Fruit fly (Drosophila melanogaster) whole organism, embryonic: ENCODE data around the gene CG6465.
A peak's percentile ranks its signal among the peaks of the same experiment; 100 is the strongest.

Experiments
- Ada2b ChIP-seq: fragments of 200-800 bp; sonication (Bioruptor generic); IDR thresholded peaks from 2 replicates; pipeline ENCODE4 v1.3.6; 2022; ENCODE audit warnings: missing biosample characterization, missing genetic modification characterization
- Asciz ChIP-seq: fragments of 200-800 bp; sonication (Bioruptor generic); optimal IDR thresholded peaks from 2 replicates; lab custom pipeline; 2017; ENCODE audit warnings: missing biosample characterization, mild to moderate bottlenecking, missing genetic modification characterization, missing genetic modification reagents
- Awh ChIP-seq: fragments of 200-800 bp; sonication (Bioruptor generic); IDR thresholded peaks from 2 replicates; pipeline ENCODE4, ENCODE4 v1.3.6; 2022; ENCODE audit warnings: missing biosample characterization, missing genetic modification characterization
- BtbVII ChIP-seq: fragments of 200-800 bp; sonication (Bioruptor generic); optimal IDR thresholded peaks from 3 replicates; lab custom pipeline; 2017; ENCODE audit warnings: missing biosample characterization, mild to moderate bottlenecking, missing genetic modification characterization
- CG1024 ChIP-seq: fragments of 200-800 bp; sonication (Bioruptor generic); IDR thresholded peaks from 2 replicates; pipeline ENCODE4 v1.3.6; 2022; ENCODE audit warnings: missing biosample characterization, missing genetic modification characterization
- CG10267 ChIP-seq: fragments of 200-800 bp; sonication (Bioruptor generic); optimal IDR thresholded peaks from 2 replicates; lab custom pipeline; 2018; ENCODE audit warnings: missing biosample characterization, mild to moderate bottlenecking, missing genetic modification characterization, moderate library complexity
- CG10321 ChIP-seq: fragments of 200-800 bp; sonication (Bioruptor generic); IDR thresholded peaks from 2 replicates; pipeline ENCODE4 v1.3.6; 2022; ENCODE audit warnings: missing biosample characterization, missing genetic modification characterization
- CG10654 ChIP-seq: fragments of 200-800 bp; sonication (Bioruptor generic); optimal IDR thresholded peaks from 2 replicates; lab custom pipeline; 2016; ENCODE audit warnings: missing biosample characterization, missing genetic modification characterization
- CG12104 ChIP-seq: fragments of 200-800 bp; sonication (Bioruptor generic); optimal IDR thresholded peaks from 3 replicates; lab custom pipeline; 2016; ENCODE audit warnings: missing biosample characterization, missing genetic modification characterization
- CG14014 ChIP-seq: fragments of 200-800 bp; sonication (Bioruptor generic); IDR thresholded peaks from 2 replicates; pipeline ENCODE4 v1.3.6; 2022; ENCODE audit warnings: missing biosample characterization, missing genetic modification characterization
- CG15601 ChIP-seq: fragments of 200-800 bp; sonication (Bioruptor generic); optimal IDR thresholded peaks from 3 replicates; lab custom pipeline; 2019; ENCODE audit warnings: missing biosample characterization, mild to moderate bottlenecking, missing genetic modification characterization, moderate library complexity
- CG1603 ChIP-seq: fragments of 200-800 bp; sonication (Bioruptor generic); optimal IDR thresholded peaks from 2 replicates; lab custom pipeline; 2019; ENCODE audit warnings: missing biosample characterization, mild to moderate bottlenecking, missing genetic modification characterization, moderate library complexity
- CG16779 ChIP-seq: fragments of 200-800 bp; sonication (Bioruptor generic); IDR thresholded peaks from 2 replicates; pipeline ENCODE4 v1.3.6; 2022; ENCODE audit warnings: missing biosample characterization, missing genetic modification characterization
- CG18764 ChIP-seq: fragments of 200-800 bp; sonication (Bioruptor generic); optimal IDR thresholded peaks from 3 replicates; lab custom pipeline; 2016; ENCODE audit warnings: missing biosample characterization, missing genetic modification characterization
- CG31224 ChIP-seq: fragments of 200-800 bp; sonication (Bioruptor generic); IDR thresholded peaks from 2 replicates; pipeline ENCODE4 v1.3.6; 2022; ENCODE audit warnings: missing biosample characterization, missing genetic modification characterization
- CG32532 ChIP-seq: fragments of 200-800 bp; sonication (Bioruptor generic); IDR thresholded peaks from 2 replicates; pipeline ENCODE4 v1.3.6; 2022; ENCODE audit warnings: missing biosample characterization, missing genetic modification characterization
- CG33557 ChIP-seq: fragments of 200-800 bp; sonication (Bioruptor generic); optimal IDR thresholded peaks from 2 replicates; lab custom pipeline; 2019; ENCODE audit warnings: missing biosample characterization, mild to moderate bottlenecking, missing genetic modification characterization, moderate library complexity
- CG3407 ChIP-seq: fragments of 200-800 bp; sonication (Bioruptor generic); optimal IDR thresholded peaks from 2 replicates; lab custom pipeline; 2018; ENCODE audit warnings: missing biosample characterization, mild to moderate bottlenecking, missing genetic modification characterization
- CG5245 ChIP-seq: fragments of 200-800 bp; sonication (Bioruptor generic); optimal IDR thresholded peaks from 3 replicates; lab custom pipeline; 2016; ENCODE audit warnings: missing biosample characterization, missing genetic modification characterization
- CG6272 ChIP-seq: fragments of 200-800 bp; sonication (Bioruptor generic); IDR thresholded peaks from 2 replicates; pipeline ENCODE4 v1.3.6; 2022; ENCODE audit warnings: missing biosample characterization, missing genetic modification characterization
- CG6765 ChIP-seq: fragments of 200-800 bp; sonication (Bioruptor generic); optimal IDR thresholded peaks from 3 replicates; lab custom pipeline; 2017; ENCODE audit warnings: missing biosample characterization, mild to moderate bottlenecking, missing genetic modification characterization
- Chrac-16 ChIP-seq: fragments of 200-800 bp; sonication (Bioruptor generic); optimal IDR thresholded peaks from 3 replicates; lab custom pipeline; 2016; ENCODE audit warnings: missing biosample characterization, missing genetic modification characterization
- Dek ChIP-seq: fragments of 200-800 bp; sonication (Bioruptor generic); optimal IDR thresholded peaks from 3 replicates; lab custom pipeline; 2019; ENCODE audit warnings: missing biosample characterization, mild to moderate bottlenecking, missing genetic modification characterization, moderate library complexity
- Ets65A ChIP-seq: fragments of 200-800 bp; sonication (Bioruptor generic); peaks from one replicate; lab custom pipeline; 2016; ENCODE audit warnings: missing biosample characterization, missing genetic modification characterization
- Fer2 ChIP-seq: fragments of 200-800 bp; sonication (Bioruptor generic); optimal IDR thresholded peaks from 2 replicates; lab custom pipeline; 2018; ENCODE audit warnings: missing biosample characterization, mild to moderate bottlenecking, missing genetic modification characterization, moderate library complexity
- GATAe ChIP-seq: fragments of 200-800 bp; sonication (Bioruptor generic); conservative IDR thresholded peaks from 2 replicates; pipeline ENCODE4 v1.3.6; 2022; ENCODE audit warnings: missing biosample characterization, missing genetic modification characterization
- Gsc ChIP-seq: fragments of 200-800 bp; sonication (Bioruptor generic); IDR thresholded peaks from 2 replicates; pipeline ENCODE4 v1.3.6; 2022; ENCODE audit warnings: missing biosample characterization, missing genetic modification characterization
- Gug ChIP-seq: fragments of 200-800 bp; sonication (Bioruptor generic); IDR thresholded peaks from 4 replicates; pipeline ENCODE4 v1.3.6; 2022; ENCODE audit warnings: missing biosample characterization, missing genetic modification characterization
- H2.0 ChIP-seq: fragments of 200-800 bp; sonication (Bioruptor generic); IDR thresholded peaks from 2 replicates; pipeline ENCODE4 v1.3.6; 2022; ENCODE audit warnings: missing biosample characterization, missing genetic modification characterization
- Hr3 ChIP-seq: fragments of 200-800 bp; sonication (Bioruptor generic); optimal IDR thresholded peaks from 3 replicates; lab custom pipeline; 2016; ENCODE audit warnings: missing biosample characterization, missing genetic modification characterization
- Myb ChIP-seq: fragments of 200-800 bp; sonication (Bioruptor generic); optimal IDR thresholded peaks from 2 replicates; lab custom pipeline; 2016; ENCODE audit warnings: missing biosample characterization, missing genetic modification characterization
- Nf-YA ChIP-seq: fragments of 200-800 bp; sonication (Bioruptor generic); IDR thresholded peaks from 2 replicates; pipeline ENCODE4 v1.3.6; 2022; ENCODE audit warnings: missing biosample characterization, missing genetic modification characterization
- Side ChIP-seq: fragments of 200-800 bp; sonication (Bioruptor generic); optimal IDR thresholded peaks from 2 replicates; lab custom pipeline; 2016; ENCODE audit warnings: missing biosample characterization, missing genetic modification characterization
- Sry-δ ChIP-seq: fragments of 200-800 bp; sonication (Bioruptor generic); optimal IDR thresholded peaks from 2 replicates; lab custom pipeline; 2016; ENCODE audit warnings: missing biosample characterization, missing genetic modification characterization
- crol ChIP-seq: fragments of 200-800 bp; sonication (Bioruptor generic); IDR thresholded peaks from 2 replicates; pipeline ENCODE4 v1.3.6; 2022; ENCODE audit warnings: missing biosample characterization, missing genetic modification characterization
- fd102C ChIP-seq: fragments of 200-800 bp; sonication (Bioruptor generic); optimal IDR thresholded peaks from 2 replicates; lab custom pipeline; 2018; ENCODE audit warnings: missing biosample characterization, mild to moderate bottlenecking, missing genetic modification characterization, moderate library complexity
- gcm ChIP-seq: fragments of 200-800 bp; sonication (Bioruptor generic); optimal IDR thresholded peaks from 2 replicates; lab custom pipeline; 2019; ENCODE audit warnings: missing biosample characterization, mild to moderate bottlenecking, missing genetic modification characterization, moderate library complexity
- gcm2 ChIP-seq: fragments of 200-800 bp; sonication (Bioruptor generic); optimal IDR thresholded peaks from 2 replicates; lab custom pipeline; 2016; ENCODE audit warnings: missing biosample characterization, missing genetic modification characterization
- hkb ChIP-seq, 2 experiments: fragments of 200-800 bp in 1 of 2; fragments of >200 bp in 1 of 2; sonication (Bioruptor generic) in 1 of 2; IDR thresholded peaks in 1 of 2; optimal IDR thresholded peaks in 1 of 2; 2 replicates each; pipeline versions ENCODE4 v1.3.6 to Lab custom; 2017 to 2022; ENCODE audit warnings: missing biosample characterization in 1 of 2, missing genetic modification characterization in 1 of 2
- ind ChIP-seq: fragments of 200-800 bp; sonication (Bioruptor generic); optimal IDR thresholded peaks from 3 replicates; lab custom pipeline; 2016; ENCODE audit warnings: missing biosample characterization, missing genetic modification characterization
- lbe ChIP-seq: fragments of 200-800 bp; sonication (Bioruptor generic); optimal IDR thresholded peaks from 2 replicates; lab custom pipeline; 2016; ENCODE audit warnings: missing biosample characterization, mild to moderate bottlenecking, missing genetic modification characterization
- lilli ChIP-seq: fragments of 200-800 bp; sonication (Bioruptor generic); optimal IDR thresholded peaks from 3 replicates; lab custom pipeline; 2016; ENCODE audit warnings: missing biosample characterization, missing genetic modification characterization
- mirr ChIP-seq: fragments of 200-800 bp; sonication (Bioruptor generic); optimal IDR thresholded peaks from 3 replicates; lab custom pipeline; 2018; ENCODE audit warnings: missing biosample characterization, mild to moderate bottlenecking, missing genetic modification characterization
- onecut ChIP-seq: fragments of 200-800 bp; sonication (Bioruptor generic); IDR thresholded peaks from 2 replicates; pipeline ENCODE4 v1.3.6; 2022; ENCODE audit warnings: missing biosample characterization, missing genetic modification characterization
- psq ChIP-seq: fragments of 200-800 bp; sonication (Bioruptor generic); optimal IDR thresholded peaks from 2 replicates; lab custom pipeline; 2017; ENCODE audit warnings: missing biosample characterization, missing genetic modification characterization
- pum ChIP-seq: fragments of 200-800 bp; sonication (Bioruptor generic); optimal IDR thresholded peaks from 2 replicates; lab custom pipeline; 2016; ENCODE audit warnings: missing biosample characterization, missing genetic modification characterization
- sc ChIP-seq, 3 experiments: fragments of >200 bp in 2 of 3; fragments of 200-800 bp in 1 of 3; sonication (Bioruptor generic) in 1 of 3; optimal IDR thresholded peaks; 2 replicates in 2 of 3; 3 replicates in 1 of 3; lab custom pipeline; 2017; ENCODE audit warnings: mild to moderate bottlenecking in 1 of 3, missing biosample characterization in 1 of 3, missing genetic modification characterization in 1 of 3, missing genetic modification reagents in 1 of 3
- sima ChIP-seq: fragments of 200-800 bp; sonication (Bioruptor generic); optimal IDR thresholded peaks from 2 replicates; lab custom pipeline; 2016; ENCODE audit warnings: missing biosample characterization, missing genetic modification characterization
- slp2 ChIP-seq: fragments of 200-800 bp; sonication (Bioruptor generic); optimal IDR thresholded peaks from 2 replicates; lab custom pipeline; 2016; ENCODE audit warnings: missing biosample characterization, missing genetic modification characterization
- unc-4 ChIP-seq: fragments of 200-800 bp; sonication (Bioruptor generic); IDR thresholded peaks from 2 replicates; pipeline ENCODE4 v1.3.6; 2022; ENCODE audit warnings: missing biosample characterization, missing genetic modification characterization; ENCODE audit not compliant: partially characterized antibody
- wek ChIP-seq: fragments of 200-800 bp; sonication (Bioruptor generic); optimal IDR thresholded peaks from 3 replicates; lab custom pipeline; 2018; ENCODE audit warnings: missing biosample characterization, mild to moderate bottlenecking, missing genetic modification characterization, moderate library complexity
- zfh1 ChIP-seq: fragments of 200-800 bp; sonication (Bioruptor generic); IDR thresholded peaks from 3 replicates; pipeline ENCODE4 v1.3.6; 2022; ENCODE audit warnings: missing biosample characterization, missing genetic modification characterization

Gene CG6465

DNA sequence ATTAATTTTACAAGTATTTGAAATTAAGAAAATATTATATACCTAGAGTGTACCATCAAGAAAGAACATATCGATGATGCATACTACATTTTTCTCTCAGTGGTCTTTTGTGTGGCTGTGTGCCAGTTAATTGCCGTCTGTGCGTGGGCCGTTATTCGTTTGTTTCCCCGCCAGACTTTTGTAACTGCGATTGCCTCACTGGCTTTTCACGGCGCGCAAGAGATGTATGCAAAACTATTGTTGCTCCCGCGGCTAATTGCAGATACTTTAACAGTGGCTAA lies 4.6 kb upstream of the CG6465 start (continued):
- no peak for TF ChIP-seq CG18764 (GFP tag; lab: Kevin White, UChicago)
- TF ChIP-seq Dek (tag; lab: Kevin White, UChicago) = peak; percentile 1
- TF ChIP-seq gcm (GFP tag; lab: Kevin White, UChicago) = no peak
- no peak for TF ChIP-seq unc-4
- TF ChIP-seq CG10267 (tag; lab: Kevin White, UChicago) = no peak
- peak; percentile 28 for TF ChIP-seq fd102C (GFP tag; lab: Kevin White, UChicago)
- peak; percentile 80 for TF ChIP-seq CG32532
- TF ChIP-seq Side (GFP tag; lab: Kevin White, UChicago) = no peak
- no peak for TF ChIP-seq hkb (optimal IDR thresholded peaks at IDR 0.05; lab: Kevin White, UChicago)
- peak; percentile 66 for TF ChIP-seq hkb (GFP tag; IDR thresholded peaks at IDR 0.05; lab: Robert Waterston, UW)
- peak; percentile 17; the same call in 1 of the 2 replicates for TF ChIP-seq CG1024
- no peak for TF ChIP-seq pum (GFP tag; lab: Kevin White, UChicago)
- no peak for TF ChIP-seq slp2
- TF ChIP-seq Fer2 (tag; lab: Kevin White, UChicago) = no peak
- no peak for TF ChIP-seq Asciz (GFP tag; lab: Kevin White, UChicago)
- TF ChIP-seq CG31224 (GFP tag; lab: Robert Waterston, UW) = 0 out of 2 replicates have a peak, but pooled peaks have one; percentile 19
- TF ChIP-seq CG5245 (GFP tag; lab: Kevin White, UChicago) = peak; percentile 61
- peak; percentile 77 for TF ChIP-seq zfh1
- TF ChIP-seq onecut = peak; percentile 2; the same call in 1 of the 2 replicates
- TF ChIP-seq H2.0 (GFP tag; lab: Robert Waterston, UW) = peak; percentile 46; the same call in 1 of the 2 replicates
- no peak for TF ChIP-seq sima (GFP tag; lab: Kevin White, UChicago)
- TF ChIP-seq CG1603 = peak; percentile 62
- no peak for TF ChIP-seq Gsc (GFP tag; lab: Robert Waterston, UW)
- no peak for TF ChIP-seq Ets65A (GFP tag; lab: Kevin White, UChicago)
- no peak for TF ChIP-seq psq
- TF ChIP-seq CG12104 (GFP tag; lab: Kevin White, UChicago) = peak; percentile 46
- no peak for TF ChIP-seq CG33557
- TF ChIP-seq CG6765 (GFP tag; lab: Kevin White, UChicago) = no peak
- no peak for TF ChIP-seq gcm2
- no peak for TF ChIP-seq GATAe (GFP tag; lab: Robert Waterston, UW)
- no peak for TF ChIP-seq CG3407 (GFP tag; lab: Kevin White, UChicago)
- no peak for TF ChIP-seq crol (GFP tag; lab: Robert Waterston, UW)
- no peak for TF ChIP-seq lbe
- TF ChIP-seq sc (optimal IDR thresholded peaks at IDR 0.05; lab: Kevin White, UChicago) = no peak
- TF ChIP-seq sc (GFP tag; optimal IDR thresholded peaks at IDR 0.05; lab: Kevin White, UChicago) = no peak
- no peak for TF ChIP-seq Chrac-16 (GFP tag; lab: Kevin White, UChicago)
- TF ChIP-seq CG14014 (GFP tag; lab: Robert Waterston, UW) = peak; percentile 60
- peak; percentile 77 for TF ChIP-seq Nf-YA (GFP tag; lab: Robert Waterston, UW)
- no peak for TF ChIP-seq mirr (GFP tag; lab: Kevin White, UChicago)
- peak; percentile 93 for TF ChIP-seq Awh
- TF ChIP-seq BtbVII (GFP tag; lab: Kevin White, UChicago) = no peak
- TF ChIP-seq Hr3 (GFP tag; lab: Kevin White, UChicago) = no peak
- no peak for TF ChIP-seq CG15601 (tag; lab: Kevin White, UChicago)
- TF ChIP-seq CG6272 (GFP tag; lab: Robert Waterston, UW) = peak; percentile 32; the same call in 1 of the 2 replicates
- TF ChIP-seq CG16779 = peak; percentile 58; the same call in 1 of the 2 replicates
- TF ChIP-seq Ada2b = peak; percentile 79
- no peak for TF ChIP-seq wek
- TF ChIP-seq CG10321 = 0 out of 2 replicates have a peak, but pooled peaks have one; percentile 33
- TF ChIP-seq Myb (GFP tag; lab: Kevin White, UChicago) = no peak
- TF ChIP-seq ind = peak; percentile 8
- peak; percentile 52; the same call in 1 of the 4 replicates for TF ChIP-seq Gug (GFP tag; lab: Robert Waterston, UW)
- TF ChIP-seq CG10654 (GFP tag; lab: Kevin White, UChicago) = no peak
- TF ChIP-seq lilli (GFP tag; lab: Kevin White, UChicago) = no peak
- TF ChIP-seq Sry-δ (GFP tag; lab: Kevin White, UChicago) = no peak
